Worm (Caenorhabditis elegans) whole organism, midembryonic: ENCODE results near the gene ceh-19.

Experiments used
- T22C8.4 ChIP-seq: fragments of 200-800 bp; sonication (Bioruptor generic); IDR thresholded peaks from 2 replicates; pipeline ENCODE4 v1.3.6; 2022; ENCODE audit warnings: missing genetic modification characterization, missing compliant biosample characterization
- cog-1 ChIP-seq: sonication (generic microtip); optimal IDR thresholded peaks from 2 replicates; lab custom pipeline; 2016; ENCODE audit warnings: missing genetic modification characterization, missing compliant biosample characterization
- flt-1 ChIP-seq: fragments of 200-800 bp; sonication (Bioruptor generic); IDR thresholded peaks from 2 replicates; pipeline ENCODE4 v1.3.6; 2022; ENCODE audit warnings: missing genetic modification characterization, missing compliant biosample characterization
- klf-2 ChIP-seq: fragments of 200-800 bp; sonication (Bioruptor generic); conservative IDR thresholded peaks from 2 replicates; pipeline ENCODE4 v1.3.6; 2022; ENCODE audit warnings: missing genetic modification reagents, missing genetic modification characterization, missing compliant biosample characterization
- med-1 ChIP-seq: sonication (generic microtip); optimal IDR thresholded peaks from 2 replicates; lab custom pipeline; 2017; ENCODE audit warnings: missing genetic modification characterization, mild to moderate bottlenecking, missing compliant biosample characterization, antibody characterized with exemption, missing genetic modification reagents; ENCODE audit not compliant: insufficient read depth
- ref-1 ChIP-seq: fragments of 200-800 bp; sonication (Bioruptor generic); conservative IDR thresholded peaks from 2 replicates; pipeline ENCODE4 v1.3.6; 2022; ENCODE audit warnings: missing genetic modification reagents, missing genetic modification characterization, missing compliant biosample characterization
- tab-1 ChIP-seq: fragments of 200-800 bp; sonication (Bioruptor generic); IDR thresholded peaks from 2 replicates; pipeline ENCODE4 v1.3.6; 2022; ENCODE audit warnings: missing genetic modification characterization, missing compliant biosample characterization
- ztf-23 ChIP-seq: fragments of 200-800 bp; sonication (Bioruptor generic); IDR thresholded peaks from 2 replicates; pipeline ENCODE4 v1.3.6; 2022; ENCODE audit warnings: missing genetic modification reagents, missing genetic modification characterization, missing compliant biosample characterization
- ztf-29 ChIP-seq: fragments of 200-800 bp; sonication (Bioruptor generic); IDR thresholded peaks from 2 replicates; pipeline ENCODE4 v1.3.6; 2022; ENCODE audit warnings: missing genetic modification reagents, missing genetic modification characterization, missing compliant biosample characterization

DNA sequence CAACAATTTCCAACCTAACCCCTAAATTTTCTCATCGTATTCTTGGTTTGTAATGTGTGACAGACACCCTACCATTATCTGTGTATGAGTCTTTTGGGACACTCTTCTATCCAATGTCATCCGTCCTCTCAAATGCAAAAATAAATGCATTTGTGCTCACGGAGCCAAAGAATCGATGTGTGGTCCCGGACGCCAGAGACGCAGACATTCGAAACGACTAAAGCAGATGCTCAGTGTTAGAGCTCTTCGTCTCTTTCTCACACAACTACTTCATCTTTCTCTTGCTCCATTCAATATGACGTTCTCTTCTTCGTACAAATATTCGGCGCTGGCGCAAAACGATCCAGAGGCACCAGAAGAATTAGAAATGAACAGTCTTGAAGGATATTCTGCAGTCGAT, 23.8 kb upstream of the ceh-19 start, which contains the start of gene unc-24:
- no peak for TF ChIP-seq ztf-23 (GFP tag; lab: Robert Waterston, UW)
- TF ChIP-seq flt-1: no peak
- TF ChIP-seq tab-1: no peak
- no peak for TF ChIP-seq klf-2 (GFP tag; lab: Robert Waterston, UW)
- TF ChIP-seq med-1: no peak
- no peak for TF ChIP-seq ztf-29 (GFP tag; lab: Robert Waterston, UW)
- no peak for TF ChIP-seq T22C8.4 (GFP tag; lab: Robert Waterston, UW)
- no peak for TF ChIP-seq ref-1 (GFP tag; lab: Robert Waterston, UW)
- TF ChIP-seq cog-1 (tag; lab: Kevin White, UChicago): no peak
